Fruit fly (Drosophila melanogaster) whole organism, embryonic: Measurements from ENCODE around the gene PIG-S.

Experiments used
- CG1024 ChIP-seq: fragments of 200-800 bp; sonication (Bioruptor generic); IDR thresholded peaks from 2 replicates; pipeline ENCODE4 v1.3.6; 2022; ENCODE audit warnings: missing biosample characterization, missing genetic modification characterization
- CG11723 ChIP-seq: fragments of 200-800 bp; sonication (Bioruptor generic); optimal IDR thresholded peaks from 2 replicates; lab custom pipeline; 2017; ENCODE audit warnings: missing biosample characterization, mild to moderate bottlenecking, missing genetic modification characterization
- CG12659 ChIP-seq: fragments of 200-800 bp; sonication (Bioruptor generic); optimal IDR thresholded peaks from 3 replicates; lab custom pipeline; 2017; ENCODE audit warnings: mild to moderate bottlenecking, missing biosample characterization, missing genetic modification reagents, missing genetic modification characterization
- CG13123 ChIP-seq: fragments of 200-800 bp; sonication (Bioruptor generic); optimal IDR thresholded peaks from 2 replicates; lab custom pipeline; 2016; ENCODE audit warnings: missing biosample characterization, missing genetic modification characterization
- CG13775 ChIP-seq: fragments of 200-800 bp; sonication (Bioruptor generic); optimal IDR thresholded peaks from 3 replicates; lab custom pipeline; 2017; ENCODE audit warnings: missing biosample characterization, mild to moderate bottlenecking, missing genetic modification characterization
- CG14441 ChIP-seq: fragments of 200-800 bp; sonication (Bioruptor generic); IDR thresholded peaks from 2 replicates; pipeline ENCODE4 v1.3.6; 2022; ENCODE audit warnings: missing biosample characterization, missing genetic modification characterization
- CG14860 ChIP-seq: fragments of 200-800 bp; sonication (Bioruptor generic); IDR thresholded peaks from 3 replicates; pipeline ENCODE4 v1.3.6; 2022; ENCODE audit warnings: missing biosample characterization, missing genetic modification characterization; ENCODE audit not compliant: partially characterized antibody
- CG1792 ChIP-seq: fragments of 200-800 bp; sonication (Bioruptor generic); optimal IDR thresholded peaks from 2 replicates; lab custom pipeline; 2016; ENCODE audit warnings: missing biosample characterization, missing genetic modification characterization
- CG18262 ChIP-seq: fragments of 200-800 bp; optimal IDR thresholded peaks from 3 replicates; lab custom pipeline; 2019; ENCODE audit warnings: missing biosample characterization, mild to moderate bottlenecking, missing genetic modification characterization, moderate library complexity
- CG2889 ChIP-seq: fragments of 200-800 bp; sonication (Bioruptor generic); IDR thresholded peaks from 3 replicates; pipeline ENCODE4 v1.3.6; 2022; ENCODE audit warnings: missing biosample characterization, missing genetic modification characterization
- CG4360 ChIP-seq: fragments of 200-800 bp; sonication (Bioruptor generic); IDR thresholded peaks from 2 replicates; pipeline ENCODE4 v1.3.6; 2022; ENCODE audit warnings: missing biosample characterization, missing genetic modification characterization
- CG6791 ChIP-seq: fragments of 200-800 bp; sonication (Bioruptor generic); IDR thresholded peaks from 3 replicates; pipeline ENCODE4 v1.3.6; 2022; ENCODE audit warnings: missing biosample characterization, missing genetic modification characterization; ENCODE audit not compliant: partially characterized antibody
- CG6813 ChIP-seq: fragments of 200-800 bp; sonication (Bioruptor generic); optimal IDR thresholded peaks from 2 replicates; lab custom pipeline; 2017; ENCODE audit warnings: missing biosample characterization, missing genetic modification characterization, mild to moderate bottlenecking, moderate library complexity, missing genetic modification reagents
- CG7928 ChIP-seq: fragments of 200-800 bp; sonication (Bioruptor generic); optimal IDR thresholded peaks from 2 replicates; lab custom pipeline; 2017; ENCODE audit warnings: missing biosample characterization, mild to moderate bottlenecking, missing genetic modification characterization
- Dek ChIP-seq: fragments of 200-800 bp; sonication (Bioruptor generic); optimal IDR thresholded peaks from 3 replicates; lab custom pipeline; 2019; ENCODE audit warnings: missing biosample characterization, mild to moderate bottlenecking, missing genetic modification characterization, moderate library complexity
- Doc3 ChIP-seq: fragments of 200-800 bp; sonication (Bioruptor generic); IDR thresholded peaks from 3 replicates; pipeline ENCODE4 v1.3.6; 2022; ENCODE audit warnings: missing biosample characterization, missing genetic modification characterization; ENCODE audit not compliant: partially characterized antibody
- Drgx ChIP-seq: fragments of 200-800 bp; sonication (Bioruptor generic); IDR thresholded peaks from 2 replicates; pipeline ENCODE4 v1.3.6; 2022; ENCODE audit warnings: missing biosample characterization, missing genetic modification characterization
- HmgD ChIP-seq: fragments of 200-800 bp; sonication (Bioruptor generic); optimal IDR thresholded peaks from 3 replicates; lab custom pipeline; 2016; ENCODE audit warnings: missing biosample characterization, missing genetic modification characterization
- Kr ChIP-seq: fragments of 200-800 bp; sonication (Bioruptor generic); optimal IDR thresholded peaks from 2 replicates; lab custom pipeline; 2017; ENCODE audit warnings: missing biosample characterization, mild to moderate bottlenecking, missing genetic modification characterization
- Lim3 ChIP-seq: fragments of 200-800 bp; sonication (Bioruptor generic); IDR thresholded peaks from 2 replicates; pipeline ENCODE4 v1.3.6; 2022; ENCODE audit warnings: missing biosample characterization, missing genetic modification characterization
- Neu2 ChIP-seq: fragments of 200-800 bp; sonication (Bioruptor generic); optimal IDR thresholded peaks from 3 replicates; lab custom pipeline; 2016; ENCODE audit warnings: missing biosample characterization, missing genetic modification characterization, borderline replicate concordance
- Ptx1 ChIP-seq: fragments of 200-800 bp; sonication (Bioruptor generic); IDR thresholded peaks from 2 replicates; pipeline ENCODE4 v1.3.6; 2022; ENCODE audit warnings: missing biosample characterization, missing genetic modification characterization
- Usf ChIP-seq: fragments of 200-800 bp; sonication (Bioruptor generic); optimal IDR thresholded peaks from 2 replicates; lab custom pipeline; 2017; ENCODE audit warnings: missing genotype, missing biosample characterization, missing genetic modification characterization
- cas ChIP-seq: fragments of 200-800 bp; sonication (Bioruptor generic); IDR thresholded peaks from 2 replicates; pipeline ENCODE4 v1.3.6; 2022; ENCODE audit warnings: missing biosample characterization, missing genetic modification characterization
- caup ChIP-seq: fragments of 200-800 bp; sonication (Bioruptor generic); optimal IDR thresholded peaks from 3 replicates; lab custom pipeline; 2017; ENCODE audit warnings: missing biosample characterization, mild to moderate bottlenecking, missing genetic modification characterization, moderate library complexity; ENCODE audit not compliant: severe bottlenecking
- croc ChIP-seq: fragments of 200-800 bp; sonication (Bioruptor generic); conservative IDR thresholded peaks from 3 replicates; pipeline ENCODE4 v1.3.6; 2022; ENCODE audit warnings: missing biosample characterization, missing genetic modification characterization
- crol ChIP-seq: fragments of 200-800 bp; sonication (Bioruptor generic); IDR thresholded peaks from 2 replicates; pipeline ENCODE4 v1.3.6; 2022; ENCODE audit warnings: missing biosample characterization, missing genetic modification characterization
- cwo ChIP-seq: fragments of 200-800 bp; sonication (Bioruptor generic); optimal IDR thresholded peaks from 3 replicates; lab custom pipeline; 2017; ENCODE audit warnings: missing biosample characterization, missing genetic modification characterization, mild to moderate bottlenecking, moderate library complexity, missing genetic modification reagents
- danr ChIP-seq: fragments of 200-800 bp; sonication (Bioruptor generic); IDR thresholded peaks from 2 replicates; pipeline ENCODE4 v1.3.6; 2022; ENCODE audit warnings: missing biosample characterization, missing genetic modification characterization
- ewg ChIP-seq: fragments of 200-800 bp; sonication (Bioruptor generic); optimal IDR thresholded peaks from 3 replicates; lab custom pipeline; 2017; ENCODE audit warnings: mild to moderate bottlenecking, missing biosample characterization, missing genetic modification reagents, missing genetic modification characterization
- fd96Cb ChIP-seq: fragments of 200-800 bp; sonication (Bioruptor generic); optimal IDR thresholded peaks from 2 replicates; lab custom pipeline; 2018; ENCODE audit warnings: missing biosample characterization, mild to moderate bottlenecking, missing genetic modification characterization, moderate library complexity
- gcm ChIP-seq: fragments of 200-800 bp; sonication (Bioruptor generic); optimal IDR thresholded peaks from 2 replicates; lab custom pipeline; 2019; ENCODE audit warnings: missing biosample characterization, mild to moderate bottlenecking, missing genetic modification characterization, moderate library complexity
- grau ChIP-seq: fragments of 200-800 bp; optimal IDR thresholded peaks from 3 replicates; lab custom pipeline; 2019; ENCODE audit warnings: missing biosample characterization, mild to moderate bottlenecking, missing genetic modification characterization, moderate library complexity
- hb ChIP-seq: fragments of 200-800 bp; sonication (Bioruptor generic); IDR thresholded peaks from 3 replicates; pipeline ENCODE4 v1.3.6; 2022; ENCODE audit warnings: missing biosample characterization, missing genetic modification characterization; ENCODE audit not compliant: partially characterized antibody
- knrl ChIP-seq: fragments of 200-800 bp; sonication (Bioruptor generic); IDR thresholded peaks from 3 replicates; pipeline ENCODE4 v1.3.6; 2022; ENCODE audit warnings: missing biosample characterization, missing genetic modification characterization; ENCODE audit not compliant: partially characterized antibody
- lola ChIP-seq, 3 experiments: fragments of >200 bp in 2 of 3; fragments of 200-800 bp in 1 of 3; sonication (Bioruptor generic) in 1 of 3; optimal IDR thresholded peaks; 2 replicates each; lab custom pipeline; 2017 to 2019; ENCODE audit warnings: missing biosample characterization in 3 of 3, missing genetic modification characterization in 3 of 3, mild to moderate bottlenecking in 1 of 3, moderate library complexity in 1 of 3
- p53 ChIP-seq: fragments of 200-800 bp; sonication (Bioruptor generic); optimal IDR thresholded peaks from 2 replicates; lab custom pipeline; 2016; ENCODE audit warnings: missing biosample characterization, missing genetic modification characterization
- prd ChIP-seq, 3 experiments: fragments of >200 bp in 2 of 3; fragments of 200-800 bp in 1 of 3; sonication (Bioruptor generic) in 1 of 3; optimal IDR thresholded peaks in 2 of 3; IDR thresholded peaks in 1 of 3; 2 replicates in 2 of 3; 3 replicates in 1 of 3; pipeline versions ENCODE4 v1.3.6 to Lab custom; 2017 to 2022; ENCODE audit warnings: missing biosample characterization in 1 of 3, missing genetic modification characterization in 1 of 3
- run ChIP-seq: fragments of 200-800 bp; sonication (Bioruptor generic); optimal IDR thresholded peaks from 3 replicates; lab custom pipeline; 2018; ENCODE audit warnings: missing biosample characterization, mild to moderate bottlenecking, missing genetic modification characterization
- scrt ChIP-seq: fragments of 200-800 bp; sonication (Bioruptor generic); optimal IDR thresholded peaks from 2 replicates; lab custom pipeline; 2018; ENCODE audit warnings: missing biosample characterization, mild to moderate bottlenecking, missing genetic modification characterization, moderate library complexity
- sens ChIP-seq: fragments of 200-800 bp; sonication (Bioruptor generic); peaks from one replicate; lab custom pipeline; 2016; ENCODE audit warnings: missing biosample characterization, missing genetic modification characterization
- sisA ChIP-seq: fragments of 200-800 bp; sonication (Bioruptor generic); IDR thresholded peaks from 2 replicates; pipeline ENCODE4 v1.3.6; 2022; ENCODE audit warnings: missing biosample characterization, missing genetic modification characterization
- slbo ChIP-seq: fragments of 200-800 bp; sonication (Bioruptor generic); IDR thresholded peaks from 2 replicates; pipeline ENCODE4 v1.3.6; 2022; ENCODE audit warnings: missing biosample characterization, missing genetic modification characterization
- stc ChIP-seq: fragments of 200-800 bp; sonication (Bioruptor generic); IDR thresholded peaks from 2 replicates; pipeline ENCODE4 v1.3.6; 2022; ENCODE audit warnings: missing biosample characterization, missing genetic modification characterization
- trem ChIP-seq: fragments of 200-800 bp; optimal IDR thresholded peaks from 3 replicates; lab custom pipeline; 2019; ENCODE audit warnings: missing biosample characterization, mild to moderate bottlenecking, missing genetic modification characterization, moderate library complexity
- yki ChIP-seq: fragments of >200 bp; optimal IDR thresholded peaks from 3 replicates; lab custom pipeline; 2018

PIG-S gene

dm6 chr3R:24910097-24910496, 7.6 kb downstream of the PIG-S start:
- TF ChIP-seq CG7928 (no peak), Dek (tag; lab: Kevin White, UChicago) (no peak), Usf (no peak), stc (GFP tag; lab: Robert Waterston, UW) (no peak), Lim3 (no peak), CG14441 (GFP tag; lab: Robert Waterston, UW) (no peak), knrl (GFP tag; lab: Robert Waterston, UW) (no peak), Kr (GFP tag; lab: Kevin White, UChicago) (no peak), trem (tag; lab: Kevin White, UChicago) (no peak), CG11723 (GFP tag; lab: Kevin White, UChicago) (no peak), danr (no peak), Drgx (peak; percentile 81), CG4360 (GFP tag; lab: Robert Waterston, UW) (no peak), CG13775 (GFP tag; lab: Kevin White, UChicago) (no peak), CG14860 (GFP tag; lab: Robert Waterston, UW) (no peak), CG12659 (GFP tag; lab: Kevin White, UChicago) (no peak), sens (peak; percentile 17), gcm (no peak), grau (no peak), ewg (GFP tag; lab: Kevin White, UChicago) (no peak), CG6813 (GFP tag; lab: Kevin White, UChicago) (no peak), Doc3 (GFP tag; lab: Robert Waterston, UW) (no peak), CG6791 (GFP tag; lab: Robert Waterston, UW) (no peak), slbo (GFP tag; lab: Robert Waterston, UW) (0 out of 2 replicates have a peak, but pooled peaks have one; percentile 3), prd (optimal IDR thresholded peaks at IDR 0.05; lab: Kevin White, UChicago) (no peak), prd (GFP tag; IDR thresholded peaks at IDR 0.05; lab: Robert Waterston, UW) (peak; percentile 37; the same call in 1 of the 3 replicates), croc (no peak), CG18262 (no peak), scrt (GFP tag; lab: Kevin White, UChicago) (no peak), sisA (GFP tag; lab: Robert Waterston, UW) (peak; percentile 34; the same call in 1 of the 2 replicates), hb (GFP tag; lab: Robert Waterston, UW) (no peak), Ptx1 (GFP tag; lab: Robert Waterston, UW) (0 out of 2 replicates have a peak, but pooled peaks have one; percentile 28), Neu2 (no peak), cwo (GFP tag; lab: Kevin White, UChicago) (no peak), fd96Cb (tag; lab: Kevin White, UChicago) (no peak), cas (no peak), caup (GFP tag; lab: Kevin White, UChicago) (no peak), lola (GFP tag; optimal IDR thresholded peaks at IDR 0.05; lab: Kevin White, UChicago) (no peak), HmgD (no peak), CG2889 (GFP tag; lab: Robert Waterston, UW) (no peak), yki (lab: Kevin White, UChicago) (no peak)

dm6 chr3R:24908034-24908433, 9.6 kb downstream of the PIG-S start:
- TF ChIP-seq CG1024 (GFP tag; lab: Robert Waterston, UW) = no peak
- TF ChIP-seq caup (GFP tag; lab: Kevin White, UChicago) = no peak
- TF ChIP-seq run = no peak
- TF ChIP-seq crol (GFP tag; lab: Robert Waterston, UW) = no peak
- no peak for TF ChIP-seq p53 (GFP tag; lab: Kevin White, UChicago)
- TF ChIP-seq CG13123 (GFP tag; lab: Kevin White, UChicago) = no peak
- peak; percentile 28; the same call in 1 of the 2 replicates for TF ChIP-seq Drgx
- TF ChIP-seq CG1792 (GFP tag; lab: Kevin White, UChicago) = no peak
